Fruit fly (Drosophila melanogaster) whole organism, embryonic: ENCODE results near the gene CG18675.

ENCODE experiments used
- Antp ChIP-seq: fragments of 200-800 bp; sonication (Bioruptor generic); optimal IDR thresholded peaks from 3 replicates; lab custom pipeline; 2016; ENCODE audit warnings: missing biosample characterization, missing genetic modification characterization
- CG15696 ChIP-seq: fragments of 200-800 bp; sonication (Bioruptor generic); optimal IDR thresholded peaks from 2 replicates; lab custom pipeline; 2019; ENCODE audit warnings: missing biosample characterization, mild to moderate bottlenecking, missing genetic modification characterization, moderate library complexity
- CG17612 ChIP-seq: fragments of 200-800 bp; sonication (Bioruptor generic); IDR thresholded peaks from 2 replicates; pipeline ENCODE4 v1.3.6; 2022; ENCODE audit warnings: missing biosample characterization, missing genetic modification characterization
- CG4820 ChIP-seq: fragments of 200-800 bp; sonication (Bioruptor generic); optimal IDR thresholded peaks from 3 replicates; lab custom pipeline; 2016; ENCODE audit warnings: missing biosample characterization, missing genetic modification characterization
- HmgD ChIP-seq: fragments of 200-800 bp; sonication (Bioruptor generic); optimal IDR thresholded peaks from 3 replicates; lab custom pipeline; 2016; ENCODE audit warnings: missing biosample characterization, missing genetic modification characterization
- stc ChIP-seq: fragments of 200-800 bp; sonication (Bioruptor generic); IDR thresholded peaks from 2 replicates; pipeline ENCODE4 v1.3.6; 2022; ENCODE audit warnings: missing biosample characterization, missing genetic modification characterization

- TF ChIP-seq CG17612 (GFP tag; lab: Robert Waterston, UW) = no peak
- no peak for TF ChIP-seq HmgD (GFP tag; lab: Kevin White, UChicago)
- no peak for TF ChIP-seq CG15696 (tag; lab: Kevin White, UChicago)
- TF ChIP-seq CG4820 = no peak
- TF ChIP-seq stc (GFP tag; lab: Robert Waterston, UW) = no peak
- TF ChIP-seq Antp (GFP tag; lab: Kevin White, UChicago) = no peak
Observed at dm6 chr3L:4141167-4141566, 32.5 kb upstream of the CG18675 start, which contains the start of gene Akh.
